Worm (Caenorhabditis elegans): ENCODE data around the gene C17H12.8.

ce11 chrIV:6777156-6777555 is 41.3 kb upstream of the C17H12.8 start:
- TF ChIP-seq lin-40 (tag; optimal IDR thresholded peaks at IDR 0.05) (no peak), let-526 (GFP tag; IDR thresholded peaks at IDR 0.05) (no peak), hsf-1 (GFP tag; IDR thresholded peaks at IDR 0.05) (no peak), chd-7 (tag; optimal IDR thresholded peaks at IDR 0.05) (no peak), hrde-1 (tag; optimal IDR thresholded peaks at IDR 0.05; ENCODE audit: borderline replicate concordance) (no peak), pha-4 (tag; optimal IDR thresholded peaks at IDR 0.05) (no peak), egl-18 (GFP tag; IDR thresholded peaks at IDR 0.05) (no peak), let-607 (tag; optimal IDR thresholded peaks at IDR 0.05) (no peak), lin-54 (GFP tag; optimal IDR thresholded peaks at IDR 0.05) (peak; percentile 46), snpc-4 (GFP tag; optimal IDR thresholded peaks at IDR 0.05) (no peak), snpc-4 (tag; optimal IDR thresholded peaks at IDR 0.05) (peak in 2 of 4 experiments; percentile 65 to 71), nhr-90 (tag; optimal IDR thresholded peaks at IDR 0.05) (no peak), B0336.3 (GFP tag; IDR thresholded peaks at IDR 0.05) (no peak), ama-1 (optimal IDR thresholded peaks at IDR 0.05) (no peak), ama-1 (GFP tag; optimal IDR thresholded peaks at IDR 0.05) (no peak), unc-130 (GFP tag; optimal IDR thresholded peaks at IDR 0.05) (peak; percentile 32)

Data from whole organism, young adult.